Worm (Caenorhabditis elegans): Measurements from ENCODE around the gene ggtb-1.

The ggtb-1 gene

ce11 chrIII:7141285-7141715 is 7.7 kb downstream of the ggtb-1 start (continued):
- TF ChIP-seq Y67H2A.10 (GFP tag; conservative IDR thresholded peaks at IDR 0.05) (no peak), lsy-27 (tag; optimal IDR thresholded peaks at IDR 0.05; ENCODE audit: borderline replicate concordance, insufficient read depth) (peak; percentile 21), somi-1 (GFP tag; optimal IDR thresholded peaks at IDR 0.05) (no peak), madf-6 (GFP tag; IDR thresholded peaks at IDR 0.05) (peak; percentile 88), F57C9.4 (tag; optimal IDR thresholded peaks at IDR 0.05) (peak; percentile 40), dpff-1 (tag; optimal IDR thresholded peaks at IDR 0.05) (peak; percentile 90), hsf-1 (GFP tag; IDR thresholded peaks at IDR 0.05) (peak; percentile 75), lag-1 (GFP tag; IDR thresholded peaks at IDR 0.05) (no peak), ZK185.1 (tag; optimal IDR thresholded peaks at IDR 0.05; ENCODE audit: poor library complexity, severe bottlenecking) (no peak), ztf-28 (GFP tag; IDR thresholded peaks at IDR 0.05) (no peak), ztf-22 (GFP tag; optimal IDR thresholded peaks at IDR 0.05) (no peak), nhr-27 (tag; optimal IDR thresholded peaks at IDR 0.05) (no peak), zim-3 (tag; optimal IDR thresholded peaks at IDR 0.05) (no peak), madf-3 (GFP tag; IDR thresholded peaks at IDR 0.05) (no peak), Y79H2A.3 (GFP tag; conservative IDR thresholded peaks at IDR 0.05) (no peak), chd-7 (tag; optimal IDR thresholded peaks at IDR 0.05) (peak; percentile 40), akir-1 (GFP tag; optimal IDR thresholded peaks at IDR 0.05) (no peak), Y95B8A.8 (GFP tag; IDR thresholded peaks at IDR 0.05) (0 out of 2 replicates have a peak, but pooled peaks have one; percentile 49), C06A6.2 (GFP tag; conservative IDR thresholded peaks at IDR 0.05) (no peak), ztf-6 (GFP tag; IDR thresholded peaks at IDR 0.05) (no peak), lin-40 (tag; optimal IDR thresholded peaks at IDR 0.05) (peak; percentile 43), aptf-3 (GFP tag; IDR thresholded peaks at IDR 0.05) (no peak), F10E7.11 (tag; optimal IDR thresholded peaks at IDR 0.05) (no peak), aptf-2 (GFP tag; conservative IDR thresholded peaks at IDR 0.05) (peak; percentile 29; the same call in 1 of the 2 replicates), lin-35 (GFP tag; optimal IDR thresholded peaks at IDR 0.05) (peak in 1 of 3 experiments; percentile 27), bed-1 (GFP tag; IDR thresholded peaks at IDR 0.05) (no peak), egl-18 (GFP tag; IDR thresholded peaks at IDR 0.05) (0 out of 2 replicates have a peak, but pooled peaks have one; percentile 32), F37B4.10 (GFP tag; IDR thresholded peaks at IDR 0.05) (no peak), ztf-26 (tag; optimal IDR thresholded peaks at IDR 0.05) (peak; percentile 1), atf-7 (tag; optimal IDR thresholded peaks at IDR 0.05) (peak; percentile 63), madf-10 (tag; optimal IDR thresholded peaks at IDR 0.05) (peak; percentile 67), tbp1 (GFP tag; optimal IDR thresholded peaks at IDR 0.05) (peak; percentile 82), hlh-26 (GFP tag; conservative IDR thresholded peaks at IDR 0.05) (no peak), Y53F4B.3 (GFP tag; IDR thresholded peaks at IDR 0.05) (no peak), hmg-1.2 (GFP tag; IDR thresholded peaks at IDR 0.05) (peak; percentile 93), F49E8.2 (tag; optimal IDR thresholded peaks at IDR 0.05; ENCODE audit: insufficient read depth) (peak; percentile 85), F23B12.7 (tag; optimal IDR thresholded peaks at IDR 0.05; ENCODE audit: insufficient read depth) (peak; percentile 75), athp-1 (tag; optimal IDR thresholded peaks at IDR 0.05) (peak; percentile 47), ekl-4 (GFP tag; IDR thresholded peaks at IDR 0.05) (peak; percentile 92), B0019.2 (GFP tag; conservative IDR thresholded peaks at IDR 0.05) (no peak), hrde-1 (tag; optimal IDR thresholded peaks at IDR 0.05; ENCODE audit: borderline replicate concordance) (peak; percentile 74), efl-1 (GFP tag; optimal IDR thresholded peaks at IDR 0.05) (no peak), dox-1 (GFP tag; IDR thresholded peaks at IDR 0.05) (peak; percentile 90), ceh-79 (tag; optimal IDR thresholded peaks at IDR 0.05) (peak; percentile 41), die-1 (tag; optimal IDR thresholded peaks at IDR 0.05) (peak; percentile 43), tbx-9 (tag; optimal IDR thresholded peaks at IDR 0.05; ENCODE audit: borderline replicate concordance) (peak; percentile 11), attf-5 (GFP tag; optimal IDR thresholded peaks at IDR 0.05) (peak; percentile 21), T26A5.8 (tag; optimal IDR thresholded peaks at IDR 0.05) (peak; percentile 13)
